Worm (Caenorhabditis elegans): ENCODE measurements around the gene slc-25A32.

- TF ChIP-seq nhr-237 (tag; optimal IDR thresholded peaks at IDR 0.05) (no peak), zag-1 (tag; optimal IDR thresholded peaks at IDR 0.05) (no peak), ama-1 (optimal IDR thresholded peaks at IDR 0.05) (no peak), mdl-1 (tag; optimal IDR thresholded peaks at IDR 0.05) (no peak), elt-3 (tag; optimal IDR thresholded peaks at IDR 0.05) (no peak), pqm-1 (tag; optimal IDR thresholded peaks at IDR 0.05) (no peak), lin-15B (tag; optimal IDR thresholded peaks at IDR 0.05) (no peak)
Measured at ce11 chrII:8246476-8246875, 29.6 kb upstream of the slc-25A32 start, which contains the start of gene F35C11.3.
